Worm (Caenorhabditis elegans) whole organism, midembryonic: ENCODE data around the gene vab-15.

ENCODE experiments used
- T22C8.4 ChIP-seq: fragments of 200-800 bp; sonication (Bioruptor generic); IDR thresholded peaks from 2 replicates; pipeline ENCODE4 v1.3.6; 2022; ENCODE audit warnings: missing genetic modification characterization, missing compliant biosample characterization
- cog-1 ChIP-seq: sonication (generic microtip); optimal IDR thresholded peaks from 2 replicates; lab custom pipeline; 2016; ENCODE audit warnings: missing genetic modification characterization, missing compliant biosample characterization
- flt-1 ChIP-seq: fragments of 200-800 bp; sonication (Bioruptor generic); IDR thresholded peaks from 2 replicates; pipeline ENCODE4 v1.3.6; 2022; ENCODE audit warnings: missing genetic modification characterization, missing compliant biosample characterization
- med-1 ChIP-seq: sonication (generic microtip); optimal IDR thresholded peaks from 2 replicates; lab custom pipeline; 2017; ENCODE audit warnings: missing genetic modification characterization, mild to moderate bottlenecking, missing compliant biosample characterization, antibody characterized with exemption, missing genetic modification reagents; ENCODE audit not compliant: insufficient read depth
- ref-1 ChIP-seq: fragments of 200-800 bp; sonication (Bioruptor generic); conservative IDR thresholded peaks from 2 replicates; pipeline ENCODE4 v1.3.6; 2022; ENCODE audit warnings: missing genetic modification reagents, missing genetic modification characterization, missing compliant biosample characterization
- tab-1 ChIP-seq: fragments of 200-800 bp; sonication (Bioruptor generic); IDR thresholded peaks from 2 replicates; pipeline ENCODE4 v1.3.6; 2022; ENCODE audit warnings: missing genetic modification characterization, missing compliant biosample characterization
- ztf-23 ChIP-seq: fragments of 200-800 bp; sonication (Bioruptor generic); IDR thresholded peaks from 2 replicates; pipeline ENCODE4 v1.3.6; 2022; ENCODE audit warnings: missing genetic modification reagents, missing genetic modification characterization, missing compliant biosample characterization
- ztf-29 ChIP-seq: fragments of 200-800 bp; sonication (Bioruptor generic); IDR thresholded peaks from 2 replicates; pipeline ENCODE4 v1.3.6; 2022; ENCODE audit warnings: missing genetic modification reagents, missing genetic modification characterization, missing compliant biosample characterization

- TF ChIP-seq flt-1 (GFP tag; lab: Robert Waterston, UW): no peak
- no peak for TF ChIP-seq ref-1 (GFP tag; lab: Robert Waterston, UW)
- no peak for TF ChIP-seq med-1 (GFP tag; lab: Kevin White, UChicago)
- no peak for TF ChIP-seq T22C8.4 (GFP tag; lab: Robert Waterston, UW)
- TF ChIP-seq tab-1 (GFP tag; lab: Robert Waterston, UW): no peak
- no peak for TF ChIP-seq ztf-29
- no peak for TF ChIP-seq cog-1 (tag; lab: Kevin White, UChicago)
- TF ChIP-seq ztf-23 (GFP tag; lab: Robert Waterston, UW): no peak
Measured at ce11 chrX:9798530-9798929, 48.5 kb upstream of the vab-15 start, which contains the start of gene F36G3.3.
